Fruit fly (Drosophila melanogaster): ENCODE measurements around the gene mol.

The mol gene

dm6 chr2L:15007331-15007863, 10.0 kb upstream of the mol start, which contains the start of the genes Ankrd49 and NC2beta:
Gene Ankrd49 (minus strand): TSS chr2L:15007431.
Gene NC2beta (plus strand): TSS chr2L:15007813.
- TF ChIP-seq CG1620 (GFP tag; optimal IDR thresholded peaks at IDR 0.05) (no peak), Crg-1 (GFP tag; optimal IDR thresholded peaks at IDR 0.05) (no peak), ovo (GFP tag; optimal IDR thresholded peaks at IDR 0.05) (no peak), tj (GFP tag; optimal IDR thresholded peaks at IDR 0.05) (no peak), bab1 (GFP tag; optimal IDR thresholded peaks at IDR 0.05) (no peak), CG5204 (GFP tag; optimal IDR thresholded peaks at IDR 0.05) (no peak), CG7101 (tag; optimal IDR thresholded peaks at IDR 0.05) (no peak), Mnt (GFP tag; optimal IDR thresholded peaks at IDR 0.05) (no peak), Hr96 (GFP tag; optimal IDR thresholded peaks at IDR 0.05) (no peak), kay (GFP tag; ENCODE audit: borderline replicate concordance) (no peak), cnc (optimal IDR thresholded peaks at IDR 0.05) (no peak), toe (GFP tag; optimal IDR thresholded peaks at IDR 0.05) (no peak), CG33017 (tag; optimal IDR thresholded peaks at IDR 0.05) (no peak), CG7045 (GFP tag; optimal IDR thresholded peaks at IDR 0.05) (no peak)

dm6 chr2L:15005505-15005904, 8.1 kb upstream of the mol start, which contains the start of gene DCTN5-p25:
Gene DCTN5-p25 (plus strand): TSS chr2L:15005733.
- TF ChIP-seq CG33017 (tag; optimal IDR thresholded peaks at IDR 0.05) = no peak
- TF ChIP-seq toe (GFP tag; optimal IDR thresholded peaks at IDR 0.05) = no peak
- peak; percentile 14 for TF ChIP-seq bab1 (GFP tag; optimal IDR thresholded peaks at IDR 0.05)
- TF ChIP-seq cnc (optimal IDR thresholded peaks at IDR 0.05) = no peak
- TF ChIP-seq CG7045 (GFP tag; optimal IDR thresholded peaks at IDR 0.05) = no peak
- TF ChIP-seq pad (GFP tag; optimal IDR thresholded peaks at IDR 0.05) = no peak
- TF ChIP-seq tj (GFP tag; optimal IDR thresholded peaks at IDR 0.05) = no peak

DNA sequence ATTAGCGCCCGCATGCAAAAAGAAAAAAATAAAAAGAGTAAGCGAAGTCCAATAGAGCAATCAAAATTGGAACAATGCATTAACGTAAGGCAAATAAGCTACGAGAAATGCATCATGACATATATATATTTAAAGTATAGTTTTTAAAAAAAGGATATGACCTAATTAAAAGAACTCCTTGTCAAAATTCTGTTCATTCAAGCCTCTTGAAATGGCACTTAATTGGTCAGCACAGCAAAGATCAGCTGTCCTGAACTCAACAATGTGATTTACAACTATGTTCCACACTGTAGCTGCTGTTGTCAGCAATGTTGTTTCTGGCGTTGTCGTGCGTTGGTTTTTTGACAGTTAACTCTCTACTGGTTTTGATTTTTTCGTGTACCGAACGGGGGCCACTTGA, 4.5 kb upstream of the mol start:
- TF ChIP-seq cic (GFP tag; optimal IDR thresholded peaks at IDR 0.05) = no peak
- no peak for TF ChIP-seq CG7045 (GFP tag; optimal IDR thresholded peaks at IDR 0.05)
- no peak for TF ChIP-seq Clk (GFP tag; optimal IDR thresholded peaks at IDR 0.05)
- no peak for TF ChIP-seq tj (GFP tag; optimal IDR thresholded peaks at IDR 0.05)
- no peak for TF ChIP-seq CG12768 (GFP tag; optimal IDR thresholded peaks at IDR 0.05)

DNA sequence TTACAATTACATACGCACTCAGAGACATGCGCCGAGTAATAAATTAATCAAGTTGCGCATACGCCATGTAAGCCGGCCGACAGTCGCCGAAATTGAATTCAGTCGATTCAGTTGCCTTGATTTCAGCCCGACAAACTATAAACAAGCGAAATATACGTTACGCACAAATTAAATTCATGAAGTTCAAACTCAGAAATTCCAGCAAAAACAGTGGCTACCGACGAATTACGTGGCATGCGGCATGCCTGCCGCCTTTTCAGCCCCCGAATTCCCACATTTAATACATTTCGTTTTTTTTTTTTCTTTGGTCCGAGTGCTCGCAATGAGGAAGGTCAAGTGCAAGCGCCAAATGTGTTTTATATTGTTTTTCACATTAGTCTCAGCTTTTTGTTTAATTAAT, 3.0 kb upstream of the mol start:
- TF ChIP-seq CG7101 (tag; optimal IDR thresholded peaks at IDR 0.05) (no peak), Clk (GFP tag; optimal IDR thresholded peaks at IDR 0.05) (no peak), kay (GFP tag; ENCODE audit: borderline replicate concordance) (no peak), Mnt (GFP tag; optimal IDR thresholded peaks at IDR 0.05) (no peak), CG14711 (tag; optimal IDR thresholded peaks at IDR 0.05) (no peak), bab1 (GFP tag; optimal IDR thresholded peaks at IDR 0.05) (no peak), pad (GFP tag; optimal IDR thresholded peaks at IDR 0.05) (no peak), ovo (GFP tag; optimal IDR thresholded peaks at IDR 0.05) (no peak), CG5204 (GFP tag; optimal IDR thresholded peaks at IDR 0.05) (no peak), Hr96 (GFP tag; optimal IDR thresholded peaks at IDR 0.05) (no peak), Crg-1 (GFP tag; optimal IDR thresholded peaks at IDR 0.05) (no peak), cnc (optimal IDR thresholded peaks at IDR 0.05) (no peak), CG12768 (GFP tag; optimal IDR thresholded peaks at IDR 0.05) (no peak), tj (GFP tag; optimal IDR thresholded peaks at IDR 0.05) (no peak)

DNA sequence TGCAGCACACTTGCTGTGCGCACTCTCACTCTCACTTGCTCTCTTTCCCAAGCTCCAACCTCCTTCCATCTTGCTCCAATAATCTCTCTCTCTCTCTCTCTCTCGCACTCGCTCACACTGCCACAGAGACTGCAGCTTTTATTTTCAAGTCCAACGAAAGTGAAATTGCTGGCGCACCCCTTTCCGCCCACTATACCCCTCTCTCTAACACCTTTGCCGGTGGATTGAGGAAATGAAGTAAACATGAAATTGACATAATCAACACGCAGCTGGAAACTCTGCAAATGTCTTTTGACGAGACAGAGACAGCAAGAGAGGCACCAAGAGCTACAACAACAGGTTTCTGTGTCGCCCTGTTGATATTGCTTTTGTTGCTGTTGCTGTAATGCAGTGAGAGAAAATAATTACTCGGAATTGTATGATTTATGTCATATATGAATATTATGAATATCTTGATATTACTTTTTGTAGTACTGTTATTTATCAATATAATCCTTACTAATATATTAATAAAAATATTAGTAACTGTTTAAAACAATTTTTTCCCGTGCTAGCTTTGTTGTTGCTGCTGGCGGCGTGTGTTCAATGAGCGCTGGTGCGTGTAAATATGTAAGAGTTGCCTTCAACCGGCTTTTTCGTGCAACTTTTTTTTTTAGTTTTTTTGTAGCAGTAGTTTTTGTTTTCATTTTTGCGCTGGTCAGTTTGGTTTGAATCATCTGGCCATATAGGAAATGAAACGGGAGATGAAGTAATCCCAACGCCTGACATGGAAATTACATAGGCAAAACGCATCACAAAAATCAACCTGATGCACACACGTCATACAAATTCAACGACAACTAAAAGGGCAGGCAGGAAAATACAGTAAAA, 1.5 kb downstream of the mol start:
- no peak for TF ChIP-seq toe (GFP tag; optimal IDR thresholded peaks at IDR 0.05)
- no peak for TF ChIP-seq Hr96 (GFP tag; optimal IDR thresholded peaks at IDR 0.05)
- TF ChIP-seq CG7045 (GFP tag; optimal IDR thresholded peaks at IDR 0.05) = peak; percentile 19
- no peak for TF ChIP-seq CG11617 (GFP tag; optimal IDR thresholded peaks at IDR 0.05)
- TF ChIP-seq bab1 (GFP tag; optimal IDR thresholded peaks at IDR 0.05) = peak; percentile 50
- peak; percentile 22 for TF ChIP-seq CG7101 (tag; optimal IDR thresholded peaks at IDR 0.05)
- no peak for TF ChIP-seq cic (GFP tag; optimal IDR thresholded peaks at IDR 0.05)
- no peak for TF ChIP-seq CG12768 (GFP tag; optimal IDR thresholded peaks at IDR 0.05)
- TF ChIP-seq CG14711 (tag; optimal IDR thresholded peaks at IDR 0.05) = peak; percentile 51
- peak; percentile 48 for TF ChIP-seq pad (GFP tag; optimal IDR thresholded peaks at IDR 0.05)

DNA sequence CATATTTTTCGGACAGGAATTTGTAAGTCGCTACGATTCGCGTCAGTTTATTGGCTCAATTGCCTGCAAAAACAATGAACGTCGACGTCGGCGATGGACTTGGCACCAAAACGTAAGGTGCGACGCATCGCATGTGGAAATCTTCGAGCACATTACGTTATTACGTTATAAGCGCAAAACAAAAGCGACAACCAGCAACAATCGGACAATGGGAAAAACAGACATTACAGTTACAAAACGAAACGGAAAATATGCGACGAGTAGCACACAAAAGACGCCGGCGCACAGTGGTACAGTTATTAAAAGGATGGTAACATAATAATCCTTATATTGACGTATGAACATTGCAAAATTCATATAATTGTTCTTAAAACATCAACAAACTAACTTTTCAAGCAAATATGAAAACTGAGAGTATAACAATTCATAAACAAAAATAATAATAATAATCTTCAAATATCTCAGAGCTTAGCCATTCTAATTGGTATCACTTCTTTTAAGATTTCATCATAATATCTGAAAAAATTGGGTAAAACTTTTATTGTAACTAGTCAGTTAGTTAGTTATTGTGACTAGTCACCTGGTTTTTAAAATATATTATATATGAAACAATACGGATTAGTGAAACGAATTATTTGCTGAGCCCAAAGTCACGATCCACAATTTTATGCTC, 2.4 kb downstream of the mol start:
- TF ChIP-seq CG14711 (tag; optimal IDR thresholded peaks at IDR 0.05) (no peak), kay (GFP tag; ENCODE audit: borderline replicate concordance) (no peak), Hr96 (GFP tag; optimal IDR thresholded peaks at IDR 0.05) (no peak)

DNA sequence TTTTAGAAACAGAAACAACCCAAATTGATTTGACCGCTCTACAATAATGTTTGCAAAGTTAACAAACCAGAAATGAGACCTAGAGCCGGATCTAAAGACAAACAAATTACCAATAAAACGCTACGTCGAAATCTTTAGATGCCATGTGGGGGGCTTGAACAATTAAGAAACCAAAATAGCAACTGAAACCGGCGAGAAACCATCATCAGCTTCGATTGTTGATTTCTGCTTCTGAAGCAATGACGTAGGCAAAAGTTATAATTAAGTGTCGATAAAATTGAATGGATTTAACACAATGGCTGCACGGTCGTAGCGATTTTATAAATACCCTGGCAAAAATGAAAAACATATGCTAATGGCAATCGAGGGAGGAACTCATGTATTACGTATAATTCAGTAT, 4.5 kb downstream of the mol start:
- no peak for TF ChIP-seq CG5204 (GFP tag; optimal IDR thresholded peaks at IDR 0.05)
- TF ChIP-seq toe (GFP tag; optimal IDR thresholded peaks at IDR 0.05) = no peak
- no peak for TF ChIP-seq pad (GFP tag; optimal IDR thresholded peaks at IDR 0.05)
- TF ChIP-seq cnc (optimal IDR thresholded peaks at IDR 0.05) = no peak
- no peak for TF ChIP-seq CG12768 (GFP tag; optimal IDR thresholded peaks at IDR 0.05)
- TF ChIP-seq Clk (GFP tag; optimal IDR thresholded peaks at IDR 0.05) = no peak
- no peak for TF ChIP-seq CG7101 (tag; optimal IDR thresholded peaks at IDR 0.05)
- no peak for TF ChIP-seq tj (GFP tag; optimal IDR thresholded peaks at IDR 0.05)
- TF ChIP-seq CG33017 (tag; optimal IDR thresholded peaks at IDR 0.05) = no peak
- TF ChIP-seq cic (GFP tag; optimal IDR thresholded peaks at IDR 0.05) = no peak
- TF ChIP-seq Mnt (GFP tag; optimal IDR thresholded peaks at IDR 0.05) = no peak
- no peak for TF ChIP-seq kay (GFP tag; ENCODE audit: borderline replicate concordance)
- TF ChIP-seq CG11617 (GFP tag; optimal IDR thresholded peaks at IDR 0.05) = no peak

Data from whole organism, adult.